Worm (Caenorhabditis elegans) whole organism, young adult: ENCODE measurements around the gene nhr-19.

ENCODE experiments used
- B0261.1 ChIP-seq: sonication (generic microtip); optimal IDR thresholded peaks from 2 replicates; lab custom pipeline; 2016; ENCODE audit warnings: mild to moderate bottlenecking, missing genetic modification characterization, moderate library complexity, missing compliant biosample characterization
- C17E4.6 ChIP-seq: fragments of 200-800 bp; sonication (Bioruptor generic); IDR thresholded peaks from 2 replicates; pipeline ENCODE4 v1.3.6; 2022; ENCODE audit warnings: missing genetic modification reagents, missing genetic modification characterization, missing compliant biosample characterization
- D2030.7 ChIP-seq: fragments of 200-800 bp; sonication (Bioruptor generic); IDR thresholded peaks from 2 replicates; pipeline ENCODE4 v1.3.6; 2022; ENCODE audit warnings: missing genetic modification reagents, missing genetic modification characterization, missing compliant biosample characterization
- F33H1.4 ChIP-seq: fragments of 200-800 bp; sonication (Bioruptor generic); IDR thresholded peaks from 2 replicates; pipeline ENCODE4 v1.3.6; 2022; ENCODE audit warnings: missing genetic modification reagents, missing genetic modification characterization, missing compliant biosample characterization
- F37B4.10 ChIP-seq: fragments of 200-800 bp; sonication (Bioruptor generic); IDR thresholded peaks from 2 replicates; pipeline ENCODE4 v1.3.6; 2022; ENCODE audit warnings: missing genetic modification characterization, missing compliant biosample characterization
- K12H6.12 ChIP-seq: fragments of 200-800 bp; sonication (Bioruptor generic); optimal IDR thresholded peaks from 2 replicates; lab custom pipeline; 2018; ENCODE audit warnings: mild to moderate bottlenecking, missing genetic modification characterization, missing compliant biosample characterization
- T07F8.4 ChIP-seq: sonication (generic microtip); optimal IDR thresholded peaks from 2 replicates; lab custom pipeline; 2016; ENCODE audit warnings: mild to moderate bottlenecking, missing genetic modification characterization, moderate library complexity, missing compliant biosample characterization
- Y56A3A.18 ChIP-seq: fragments of 200-800 bp; sonication (Bioruptor generic); IDR thresholded peaks from 2 replicates; pipeline ENCODE4 v1.3.6; 2022; ENCODE audit warnings: missing genetic modification reagents, missing genetic modification characterization, missing compliant biosample characterization
- Y67H2A.10 ChIP-seq: fragments of 200-800 bp; sonication (Bioruptor generic); conservative IDR thresholded peaks from 2 replicates; pipeline ENCODE4 v1.3.6; 2022; ENCODE audit warnings: missing genetic modification reagents, missing genetic modification characterization, missing compliant biosample characterization
- Y79H2A.3 ChIP-seq: fragments of 200-800 bp; sonication (Bioruptor generic); conservative IDR thresholded peaks from 2 replicates; pipeline ENCODE4 v1.3.6; 2022; ENCODE audit warnings: missing genetic modification reagents, missing genetic modification characterization, missing compliant biosample characterization
- Y95B8A.8 ChIP-seq: fragments of 200-800 bp; sonication (Bioruptor generic); IDR thresholded peaks from 2 replicates; pipeline ENCODE4 v1.3.6; 2022; ENCODE audit warnings: missing genetic modification reagents, missing genetic modification characterization, missing compliant biosample characterization
- ama-1 ChIP-seq, 3 experiments: fragments of 150-350 bp in 1 of 3; sonication (generic microtip) in 2 of 3; optimal IDR thresholded peaks; 2 replicates each; lab custom pipeline; 2014 to 2018; ENCODE audit warnings: missing biosample characterization in 2 of 3, missing genetic modification characterization in 2 of 3, missing genetic modification reagents in 2 of 3
- attf-3 ChIP-seq: fragments of 200-800 bp; sonication (Bioruptor generic); conservative IDR thresholded peaks from 2 replicates; pipeline ENCODE4 v1.3.6; 2022; ENCODE audit warnings: missing genetic modification reagents, missing genetic modification characterization, missing compliant biosample characterization
- attf-5 ChIP-seq: fragments of 200-800 bp; sonication (Bioruptor generic); optimal IDR thresholded peaks from 2 replicates; lab custom pipeline; 2018; ENCODE audit warnings: mild to moderate bottlenecking, missing genetic modification characterization, missing compliant biosample characterization
- attf-6 ChIP-seq: fragments of 200-800 bp; sonication (Bioruptor generic); IDR thresholded peaks from 2 replicates; pipeline ENCODE4 v1.3.6; 2022; ENCODE audit warnings: missing genetic modification reagents, missing genetic modification characterization, missing compliant biosample characterization
- bed-1 ChIP-seq: fragments of 200-800 bp; sonication (Bioruptor generic); IDR thresholded peaks from 2 replicates; pipeline ENCODE4 v1.3.6; 2022; ENCODE audit warnings: missing genetic modification reagents, missing genetic modification characterization, missing compliant biosample characterization
- cebp-1 ChIP-seq, 2 experiments: fragments of 200-800 bp in 1 of 2; sonication (Bioruptor generic) in 1 of 2; sonication (generic microtip) in 1 of 2; IDR thresholded peaks in 1 of 2; optimal IDR thresholded peaks in 1 of 2; 2 replicates each; pipeline versions ENCODE4 v1.3.6 to Lab custom; 2017 to 2022; ENCODE audit warnings: missing compliant biosample characterization in 2 of 2, missing genetic modification characterization in 2 of 2, mild to moderate bottlenecking in 1 of 2, missing genetic modification reagents in 1 of 2, moderate library complexity in 1 of 2
- chd-7 ChIP-seq: sonication (generic microtip); optimal IDR thresholded peaks from 2 replicates; lab custom pipeline; 2016; ENCODE audit warnings: mild to moderate bottlenecking, missing genetic modification characterization, moderate library complexity, missing compliant biosample characterization
- die-1 ChIP-seq: sonication (generic microtip); optimal IDR thresholded peaks from 2 replicates; lab custom pipeline; 2016; ENCODE audit warnings: missing genotype, mild to moderate bottlenecking, missing genetic modification characterization, missing compliant biosample characterization
- dox-1 ChIP-seq: fragments of 200-800 bp; sonication (Bioruptor generic); IDR thresholded peaks from 2 replicates; pipeline ENCODE4 v1.3.6; 2022; ENCODE audit warnings: missing genetic modification reagents, missing genetic modification characterization, missing compliant biosample characterization
- dpl-1 ChIP-seq: fragments of 150-350 bp; optimal IDR thresholded peaks from 2 replicates; lab custom pipeline; 2014; ENCODE audit warnings: missing biosample characterization, missing genetic modification reagents, missing genetic modification characterization
- ets-4 ChIP-seq: fragments of 200-800 bp; sonication (Bioruptor generic); optimal IDR thresholded peaks from 2 replicates; lab custom pipeline; 2018; ENCODE audit warnings: mild to moderate bottlenecking, missing genetic modification characterization, missing compliant biosample characterization
- hmg-1.2 ChIP-seq: fragments of 200-800 bp; sonication (Bioruptor generic); IDR thresholded peaks from 2 replicates; pipeline ENCODE4 v1.3.6; 2022; ENCODE audit warnings: missing genetic modification reagents, missing genetic modification characterization, missing compliant biosample characterization
- lag-1 ChIP-seq: fragments of 200-800 bp; sonication (Bioruptor generic); IDR thresholded peaks from 2 replicates; pipeline ENCODE4 v1.3.6; 2022; ENCODE audit warnings: missing genetic modification reagents, missing genetic modification characterization, missing compliant biosample characterization
- let-607 ChIP-seq, 2 experiments: fragments of 200-800 bp in 1 of 2; sonication (Bioruptor generic) in 1 of 2; sonication (generic microtip) in 1 of 2; optimal IDR thresholded peaks; 2 replicates each; lab custom pipeline; 2016 to 2018; ENCODE audit warnings: mild to moderate bottlenecking in 2 of 2, missing compliant biosample characterization in 2 of 2, missing genetic modification characterization in 2 of 2, moderate library complexity in 2 of 2, missing genotype in 1 of 2
- lsl-1 ChIP-seq: fragments of 200-800 bp; sonication (Bioruptor generic); optimal IDR thresholded peaks from 2 replicates; lab custom pipeline; 2018; ENCODE audit warnings: mild to moderate bottlenecking, missing genetic modification characterization, moderate library complexity, missing compliant biosample characterization
- lsy-27 ChIP-seq: sonication (generic microtip); optimal IDR thresholded peaks from 2 replicates; lab custom pipeline; 2017; ENCODE audit warnings: missing genetic modification characterization, mild to moderate bottlenecking, missing compliant biosample characterization, antibody characterized with exemption, missing genotype, borderline replicate concordance; ENCODE audit not compliant: insufficient read depth
- madf-6 ChIP-seq: fragments of 200-800 bp; sonication (Bioruptor generic); IDR thresholded peaks from 2 replicates; pipeline ENCODE4 v1.3.6; 2022; ENCODE audit warnings: missing genetic modification reagents, missing genetic modification characterization, missing compliant biosample characterization
- madf-8 ChIP-seq: fragments of 200-800 bp; sonication (Bioruptor generic); conservative IDR thresholded peaks from 2 replicates; pipeline ENCODE4 v1.3.6; 2022; ENCODE audit warnings: missing genetic modification reagents, missing genetic modification characterization, missing compliant biosample characterization
- mcd-1 ChIP-seq: fragments of 200-800 bp; sonication (Bioruptor generic); IDR thresholded peaks from 2 replicates; pipeline ENCODE4 v1.3.6; 2022; ENCODE audit warnings: missing genetic modification reagents, missing genetic modification characterization, missing compliant biosample characterization
- mel-28 ChIP-seq: sonication (generic microtip); optimal IDR thresholded peaks from 2 replicates; lab custom pipeline; 2016; ENCODE audit warnings: borderline replicate concordance, mild to moderate bottlenecking, missing genetic modification characterization, missing compliant biosample characterization
- nfyb-1 ChIP-seq: fragments of 200-800 bp; sonication (Bioruptor generic); IDR thresholded peaks from 2 replicates; pipeline ENCODE4 v1.3.6; 2022; ENCODE audit warnings: missing genetic modification reagents, missing genetic modification characterization, missing compliant biosample characterization
- nhr-80 ChIP-seq: sonication (generic microtip); optimal IDR thresholded peaks from 2 replicates; lab custom pipeline; 2016; ENCODE audit warnings: missing genetic modification characterization, missing compliant biosample characterization
- nhr-90 ChIP-seq: sonication (generic microtip); optimal IDR thresholded peaks from 2 replicates; lab custom pipeline; 2016; ENCODE audit warnings: missing genotype, mild to moderate bottlenecking, missing genetic modification characterization, missing compliant biosample characterization
- pbrm-1 ChIP-seq: fragments of 200-800 bp; sonication (Bioruptor generic); IDR thresholded peaks from 2 replicates; pipeline ENCODE4 v1.3.6; 2022; ENCODE audit warnings: missing genetic modification reagents, missing genetic modification characterization, missing compliant biosample characterization
- repo-1 ChIP-seq: sonication (generic microtip); optimal IDR thresholded peaks from 2 replicates; lab custom pipeline; 2017; ENCODE audit warnings: mild to moderate bottlenecking, missing genetic modification characterization, missing compliant biosample characterization
- snpc-1.1 ChIP-seq: sonication (generic microtip); optimal IDR thresholded peaks from 2 replicates; lab custom pipeline; 2017; ENCODE audit warnings: missing genetic modification characterization, mild to moderate bottlenecking, missing compliant biosample characterization, antibody characterized with exemption, moderate library complexity, missing genotype, missing genetic modification reagents; ENCODE audit not compliant: insufficient read depth
- snpc-1.3 ChIP-seq: sonication (generic microtip); optimal IDR thresholded peaks from 2 replicates; lab custom pipeline; 2017; ENCODE audit warnings: missing genetic modification characterization, mild to moderate bottlenecking, missing compliant biosample characterization, antibody characterized with exemption, moderate library complexity, missing genotype, missing genetic modification reagents; ENCODE audit not compliant: insufficient read depth
- tbp1 ChIP-seq: fragments of 200-800 bp; sonication (Bioruptor generic); optimal IDR thresholded peaks from 2 replicates; lab custom pipeline; 2018; ENCODE audit warnings: mild to moderate bottlenecking, missing genetic modification characterization, missing compliant biosample characterization
- tlf-1 ChIP-seq: fragments of 200-800 bp; sonication (Bioruptor generic); optimal IDR thresholded peaks from 2 replicates; lab custom pipeline; 2018; ENCODE audit warnings: mild to moderate bottlenecking, missing genetic modification characterization, missing compliant biosample characterization
- xnd-1 ChIP-seq: sonication (generic microtip); optimal IDR thresholded peaks from 2 replicates; lab custom pipeline; 2016; ENCODE audit warnings: missing genotype, missing genetic modification reagents, missing genetic modification characterization, missing compliant biosample characterization
- ztf-18 ChIP-seq: sonication (generic microtip); optimal IDR thresholded peaks from 2 replicates; lab custom pipeline; 2016; ENCODE audit warnings: missing genotype, mild to moderate bottlenecking, missing genetic modification characterization, missing compliant biosample characterization
- ztf-22 ChIP-seq: fragments of 200-800 bp; sonication (Bioruptor generic); optimal IDR thresholded peaks from 2 replicates; lab custom pipeline; 2018; ENCODE audit warnings: mild to moderate bottlenecking, missing genetic modification characterization, moderate library complexity, missing compliant biosample characterization

nhr-19 gene

ce11 chrII:9624110-9624695 is 18.9 kb upstream of the nhr-19 start, which contains the start of the genes dnj-20 and ZK1307.8:
dnj-20 (minus strand) TSS chrII:9624176.
ZK1307.8 (plus strand) TSS chrII:9624613.
- peak; percentile 83 for TF ChIP-seq madf-6 (GFP tag; lab: Robert Waterston, UW)
- peak; percentile 70 to 78 for TF ChIP-seq let-607 (tag; optimal IDR thresholded peaks at IDR 0.05; lab: Kevin White, UChicago)
- TF ChIP-seq snpc-1.3 (tag; lab: Kevin White, UChicago) = peak; percentile 57
- no peak for TF ChIP-seq mel-28 (tag; lab: Kevin White, UChicago)
- peak; percentile 45; the same call in 1 of the 2 replicates for TF ChIP-seq D2030.7 (GFP tag; lab: Robert Waterston, UW)
- TF ChIP-seq attf-5 (GFP tag; lab: Kevin White, UChicago) = peak; percentile 1
- 0 out of 2 replicates have a peak, but pooled peaks have one; percentile 5 for TF ChIP-seq hmg-1.2 (GFP tag; lab: Robert Waterston, UW)
- 0 out of 2 replicates have a peak, but pooled peaks have one; percentile 34 for TF ChIP-seq mcd-1 (GFP tag; lab: Robert Waterston, UW)
- TF ChIP-seq lsl-1 (GFP tag; lab: Kevin White, UChicago) = peak; percentile 82
- peak; percentile 60 for TF ChIP-seq xnd-1 (tag; lab: Kevin White, UChicago)
- TF ChIP-seq nhr-80 (tag; lab: Kevin White, UChicago) = peak; percentile 56
- TF ChIP-seq madf-8 = 0 out of 2 replicates have a peak, but pooled peaks have one; percentile 12
- TF ChIP-seq bed-1 = no peak
- TF ChIP-seq die-1 (tag; lab: Kevin White, UChicago) = no peak
- peak; percentile 81 for TF ChIP-seq F33H1.4 (GFP tag; lab: Robert Waterston, UW)

- no peak for TF ChIP-seq tbp1
- no peak for TF ChIP-seq K12H6.12
- no peak for TF ChIP-seq lsy-27 (tag; lab: Kevin White, UChicago)
- TF ChIP-seq C17E4.6 (GFP tag; lab: Robert Waterston, UW) = no peak
- TF ChIP-seq nfyb-1 (GFP tag; lab: Robert Waterston, UW) = no peak
- TF ChIP-seq ztf-22 (GFP tag; lab: Kevin White, UChicago) = peak; percentile 31
- no peak for TF ChIP-seq dpl-1 (GFP tag; lab: Kevin White, UChicago)
- TF ChIP-seq nhr-80 (tag; lab: Kevin White, UChicago) = peak; percentile 92
- TF ChIP-seq lsl-1 (GFP tag; lab: Kevin White, UChicago) = no peak
- TF ChIP-seq B0261.1 (tag; lab: Kevin White, UChicago) = no peak
- peak; percentile 39 for TF ChIP-seq tlf-1 (GFP tag; lab: Kevin White, UChicago)
- no peak for TF ChIP-seq chd-7
- TF ChIP-seq madf-8 = no peak
- TF ChIP-seq Y67H2A.10 (GFP tag; lab: Robert Waterston, UW) = no peak
- no peak for TF ChIP-seq Y95B8A.8
- peak; percentile 45; the same call in 1 of the 2 replicates for TF ChIP-seq dox-1
- no peak for TF ChIP-seq Y79H2A.3 (GFP tag; lab: Robert Waterston, UW)
- TF ChIP-seq Y56A3A.18 (GFP tag; lab: Robert Waterston, UW) = 0 out of 2 replicates have a peak, but pooled peaks have one; percentile 17
- no peak for TF ChIP-seq ama-1 (optimal IDR thresholded peaks at IDR 0.05; lab: Kevin White, UChicago)
- TF ChIP-seq ama-1 (GFP tag; optimal IDR thresholded peaks at IDR 0.05; lab: Kevin White, UChicago) = no peak
- no peak for TF ChIP-seq lag-1 (GFP tag; lab: Robert Waterston, UW)
- no peak for TF ChIP-seq attf-3 (GFP tag; lab: Robert Waterston, UW)
- TF ChIP-seq repo-1 (tag; lab: Kevin White, UChicago) = no peak
- TF ChIP-seq T07F8.4 (tag; lab: Kevin White, UChicago) = no peak
- TF ChIP-seq pbrm-1 = 0 out of 2 replicates have a peak, but pooled peaks have one; percentile 25
- TF ChIP-seq ztf-18 (tag; lab: Kevin White, UChicago) = peak; percentile 1
- TF ChIP-seq snpc-1.1 = no peak
- no peak for TF ChIP-seq F37B4.10 (GFP tag; lab: Robert Waterston, UW)
- TF ChIP-seq ets-4 (GFP tag; lab: Kevin White, UChicago) = no peak
- peak; percentile 16 for TF ChIP-seq nhr-90 (tag; lab: Kevin White, UChicago)
- no peak for TF ChIP-seq attf-6 (GFP tag; lab: Robert Waterston, UW)
- peak; percentile 69 for TF ChIP-seq cebp-1 (GFP tag; IDR thresholded peaks at IDR 0.05; lab: Robert Waterston, UW)
- peak; percentile 82 for TF ChIP-seq cebp-1 (tag; optimal IDR thresholded peaks at IDR 0.05; lab: Kevin White, UChicago)
These were observed 16.6 kb upstream of the nhr-19 start for ce11 chrII:9621913-9622348.
